Worm (Caenorhabditis elegans): Measurements from ENCODE around the gene daf-28.

daf-28 gene

ce11 chrV:19829225-19829624 lies 14.3 kb downstream of the daf-28 start:
- TF ChIP-seq B0310.2 (tag; optimal IDR thresholded peaks at IDR 0.05) (no peak), ceh-36 (tag; optimal IDR thresholded peaks at IDR 0.05) (peak; percentile 88), scrt-1 (GFP tag; IDR thresholded peaks at IDR 0.05) (no peak), F13C5.2 (tag; optimal IDR thresholded peaks at IDR 0.05) (no peak)

ce11 chrV:19830815-19831214 lies 15.9 kb downstream of the daf-28 start, which contains the start of gene pcp-4:
pcp-4 (minus strand) TSS chrV:19831011.
- TF ChIP-seq ceh-36 (tag; optimal IDR thresholded peaks at IDR 0.05) = no peak

- no peak for TF ChIP-seq scrt-1 (GFP tag; IDR thresholded peaks at IDR 0.05)
- TF ChIP-seq tbx-11 (GFP tag; IDR thresholded peaks at IDR 0.05) = no peak
- TF ChIP-seq pes-1 (GFP tag; IDR thresholded peaks at IDR 0.05) = no peak
- no peak for TF ChIP-seq ceh-13 (GFP tag; optimal IDR thresholded peaks at IDR 0.05)
- TF ChIP-seq B0310.2 (tag; optimal IDR thresholded peaks at IDR 0.05) = no peak
- TF ChIP-seq F13C5.2 (tag; optimal IDR thresholded peaks at IDR 0.05) = no peak
- no peak for TF ChIP-seq aly-1 (tag; optimal IDR thresholded peaks at IDR 0.05)
- TF ChIP-seq hmg-4 (GFP tag; optimal IDR thresholded peaks at IDR 0.05) = no peak
- TF ChIP-seq tbx-37 (GFP tag; conservative IDR thresholded peaks at IDR 0.05) = no peak
- no peak for TF ChIP-seq sea-1 (GFP tag; conservative IDR thresholded peaks at IDR 0.05)
- TF ChIP-seq tra-4 (tag; optimal IDR thresholded peaks at IDR 0.05) = no peak
- no peak for TF ChIP-seq ets-7 (tag; optimal IDR thresholded peaks at IDR 0.05)
- no peak for TF ChIP-seq ceh-36 (tag; optimal IDR thresholded peaks at IDR 0.05)
Measured at ce11 chrV:19831588-19831987, 16.7 kb downstream of the daf-28 start.

ce11 chrV:19836142-19836541 lies 21.2 kb downstream of the daf-28 start, which contains the start of gene srw-38:
srw-38 (plus strand) TSS chrV:19836442.
- no peak for TF ChIP-seq hnd-1 (tag; optimal IDR thresholded peaks at IDR 0.05)
- no peak for TF ChIP-seq aly-1 (tag; optimal IDR thresholded peaks at IDR 0.05)
- no peak for TF ChIP-seq sea-1 (GFP tag; conservative IDR thresholded peaks at IDR 0.05)
- no peak for TF ChIP-seq ama-1 (optimal IDR thresholded peaks at IDR 0.05)
- no peak for TF ChIP-seq scrt-1 (GFP tag; IDR thresholded peaks at IDR 0.05)
- no peak for TF ChIP-seq pes-1 (GFP tag; IDR thresholded peaks at IDR 0.05)
- no peak for TF ChIP-seq tra-4 (tag; optimal IDR thresholded peaks at IDR 0.05)
- no peak for TF ChIP-seq ceh-36 (tag; optimal IDR thresholded peaks at IDR 0.05)
- no peak for TF ChIP-seq flt-1 (GFP tag; IDR thresholded peaks at IDR 0.05)
- TF ChIP-seq ceh-13 (GFP tag; optimal IDR thresholded peaks at IDR 0.05) = no peak
- TF ChIP-seq ets-7 (tag; optimal IDR thresholded peaks at IDR 0.05) = no peak
- no peak for TF ChIP-seq tbx-11 (GFP tag; IDR thresholded peaks at IDR 0.05)
- no peak for TF ChIP-seq hmbx-1 (tag; optimal IDR thresholded peaks at IDR 0.05)
- TF ChIP-seq hmg-4 (GFP tag; optimal IDR thresholded peaks at IDR 0.05) = no peak
- TF ChIP-seq B0310.2 (tag; optimal IDR thresholded peaks at IDR 0.05) = no peak
- TF ChIP-seq F13C5.2 (tag; optimal IDR thresholded peaks at IDR 0.05) = no peak
- TF ChIP-seq tbx-37 (GFP tag; conservative IDR thresholded peaks at IDR 0.05) = no peak

- no peak for TF ChIP-seq sea-1 (GFP tag; conservative IDR thresholded peaks at IDR 0.05)
- no peak for TF ChIP-seq hmg-4 (GFP tag; optimal IDR thresholded peaks at IDR 0.05)
- TF ChIP-seq F13C5.2 (tag; optimal IDR thresholded peaks at IDR 0.05) = no peak
- TF ChIP-seq tbx-37 (GFP tag; conservative IDR thresholded peaks at IDR 0.05) = no peak
- no peak for TF ChIP-seq ama-1 (optimal IDR thresholded peaks at IDR 0.05)
- TF ChIP-seq tbx-11 (GFP tag; IDR thresholded peaks at IDR 0.05) = no peak
- no peak for TF ChIP-seq B0310.2 (tag; optimal IDR thresholded peaks at IDR 0.05)
- TF ChIP-seq scrt-1 (GFP tag; IDR thresholded peaks at IDR 0.05) = no peak
- no peak for TF ChIP-seq hmbx-1 (tag; optimal IDR thresholded peaks at IDR 0.05)
- no peak for TF ChIP-seq tra-4 (tag; optimal IDR thresholded peaks at IDR 0.05)
- no peak for TF ChIP-seq pes-1 (GFP tag; IDR thresholded peaks at IDR 0.05)
- no peak for TF ChIP-seq hnd-1 (tag; optimal IDR thresholded peaks at IDR 0.05)
- TF ChIP-seq ceh-36 (tag; optimal IDR thresholded peaks at IDR 0.05) = no peak
- no peak for TF ChIP-seq flt-1 (GFP tag; IDR thresholded peaks at IDR 0.05)
Measured at ce11 chrV:19845927-19846845, 31.3 kb downstream of the daf-28 start, which contains the start of gene Y116F11B.6. Y116F11B.6 (minus strand) TSS chrV:19845977.

- no peak for TF ChIP-seq ceh-13 (GFP tag; optimal IDR thresholded peaks at IDR 0.05)
- no peak for TF ChIP-seq F13C5.2 (tag; optimal IDR thresholded peaks at IDR 0.05)
- no peak for TF ChIP-seq ets-7 (tag; optimal IDR thresholded peaks at IDR 0.05)
- no peak for TF ChIP-seq tra-4 (tag; optimal IDR thresholded peaks at IDR 0.05)
- TF ChIP-seq ama-1 (optimal IDR thresholded peaks at IDR 0.05) = no peak
- TF ChIP-seq scrt-1 (GFP tag; IDR thresholded peaks at IDR 0.05) = no peak
- no peak for TF ChIP-seq ceh-36 (tag; optimal IDR thresholded peaks at IDR 0.05)
- no peak for TF ChIP-seq tbx-37 (GFP tag; conservative IDR thresholded peaks at IDR 0.05)
- no peak for TF ChIP-seq B0310.2 (tag; optimal IDR thresholded peaks at IDR 0.05)
- no peak for TF ChIP-seq pes-1 (GFP tag; IDR thresholded peaks at IDR 0.05)
- TF ChIP-seq hmg-4 (GFP tag; optimal IDR thresholded peaks at IDR 0.05) = no peak
- no peak for TF ChIP-seq tbx-11 (GFP tag; IDR thresholded peaks at IDR 0.05)
- no peak for TF ChIP-seq aly-1 (tag; optimal IDR thresholded peaks at IDR 0.05)
- no peak for TF ChIP-seq hnd-1 (tag; optimal IDR thresholded peaks at IDR 0.05)
- no peak for TF ChIP-seq hmbx-1 (tag; optimal IDR thresholded peaks at IDR 0.05)
- no peak for TF ChIP-seq sea-1 (GFP tag; conservative IDR thresholded peaks at IDR 0.05)
- no peak for TF ChIP-seq flt-1 (GFP tag; IDR thresholded peaks at IDR 0.05)
Measured at ce11 chrV:19848014-19848413, 33.1 kb downstream of the daf-28 start, which contains the start of gene Y116F11B.7. Y116F11B.7 (plus strand) TSS chrV:19848314.

- no peak for TF ChIP-seq B0310.2 (tag; optimal IDR thresholded peaks at IDR 0.05)
- TF ChIP-seq sea-1 (GFP tag; conservative IDR thresholded peaks at IDR 0.05) = no peak
Measured at ce11 chrV:19853610-19854009, 38.7 kb downstream of the daf-28 start.
